Worm (Caenorhabditis elegans) whole organism, midembryonic: ENCODE results near the gene mrpl-44.

ENCODE experiments used
- T22C8.4 ChIP-seq: fragments of 200-800 bp; sonication (Bioruptor generic); IDR thresholded peaks from 2 replicates; pipeline ENCODE4 v1.3.6; 2022; ENCODE audit warnings: missing genetic modification characterization, missing compliant biosample characterization
- cog-1 ChIP-seq: sonication (generic microtip); optimal IDR thresholded peaks from 2 replicates; lab custom pipeline; 2016; ENCODE audit warnings: missing genetic modification characterization, missing compliant biosample characterization
- flt-1 ChIP-seq: fragments of 200-800 bp; sonication (Bioruptor generic); IDR thresholded peaks from 2 replicates; pipeline ENCODE4 v1.3.6; 2022; ENCODE audit warnings: missing genetic modification characterization, missing compliant biosample characterization
- klf-2 ChIP-seq: fragments of 200-800 bp; sonication (Bioruptor generic); conservative IDR thresholded peaks from 2 replicates; pipeline ENCODE4 v1.3.6; 2022; ENCODE audit warnings: missing genetic modification reagents, missing genetic modification characterization, missing compliant biosample characterization
- med-1 ChIP-seq: sonication (generic microtip); optimal IDR thresholded peaks from 2 replicates; lab custom pipeline; 2017; ENCODE audit warnings: missing genetic modification characterization, mild to moderate bottlenecking, missing compliant biosample characterization, antibody characterized with exemption, missing genetic modification reagents; ENCODE audit not compliant: insufficient read depth
- ref-1 ChIP-seq: fragments of 200-800 bp; sonication (Bioruptor generic); conservative IDR thresholded peaks from 2 replicates; pipeline ENCODE4 v1.3.6; 2022; ENCODE audit warnings: missing genetic modification reagents, missing genetic modification characterization, missing compliant biosample characterization
- tab-1 ChIP-seq: fragments of 200-800 bp; sonication (Bioruptor generic); IDR thresholded peaks from 2 replicates; pipeline ENCODE4 v1.3.6; 2022; ENCODE audit warnings: missing genetic modification characterization, missing compliant biosample characterization
- ztf-23 ChIP-seq: fragments of 200-800 bp; sonication (Bioruptor generic); IDR thresholded peaks from 2 replicates; pipeline ENCODE4 v1.3.6; 2022; ENCODE audit warnings: missing genetic modification reagents, missing genetic modification characterization, missing compliant biosample characterization
- ztf-29 ChIP-seq: fragments of 200-800 bp; sonication (Bioruptor generic); IDR thresholded peaks from 2 replicates; pipeline ENCODE4 v1.3.6; 2022; ENCODE audit warnings: missing genetic modification reagents, missing genetic modification characterization, missing compliant biosample characterization

The mrpl-44 gene

ce11 chrIII:9050600-9050999 is 38.6 kb downstream of the mrpl-44 start, which contains the start of gene ikke-1:
ikke-1 (minus strand) TSS chrIII:9050700.
- no peak for TF ChIP-seq ztf-29 (GFP tag; lab: Robert Waterston, UW)
- TF ChIP-seq cog-1 (tag; lab: Kevin White, UChicago) = no peak
- no peak for TF ChIP-seq med-1 (GFP tag; lab: Kevin White, UChicago)

ce11 chrIII:9047260-9047659 is 41.9 kb downstream of the mrpl-44 start:
- TF ChIP-seq med-1 (GFP tag; lab: Kevin White, UChicago) = no peak
- TF ChIP-seq ztf-23 (GFP tag; lab: Robert Waterston, UW) = no peak
- no peak for TF ChIP-seq ref-1 (GFP tag; lab: Robert Waterston, UW)
- no peak for TF ChIP-seq ztf-29 (GFP tag; lab: Robert Waterston, UW)
- no peak for TF ChIP-seq klf-2 (GFP tag; lab: Robert Waterston, UW)
- TF ChIP-seq cog-1 (tag; lab: Kevin White, UChicago) = no peak
- no peak for TF ChIP-seq T22C8.4
- TF ChIP-seq tab-1 = no peak
- no peak for TF ChIP-seq flt-1 (GFP tag; lab: Robert Waterston, UW)

ce11 chrIII:9045838-9046237 is 43.3 kb downstream of the mrpl-44 start, which contains the start of gene R107.2:
R107.2 (minus strand) TSS chrIII:9045938.
- no peak for TF ChIP-seq T22C8.4
- no peak for TF ChIP-seq med-1 (GFP tag; lab: Kevin White, UChicago)
- TF ChIP-seq klf-2 (GFP tag; lab: Robert Waterston, UW) = no peak
- TF ChIP-seq cog-1 (tag; lab: Kevin White, UChicago) = no peak
- no peak for TF ChIP-seq ztf-23 (GFP tag; lab: Robert Waterston, UW)
- no peak for TF ChIP-seq ref-1 (GFP tag; lab: Robert Waterston, UW)
- TF ChIP-seq ztf-29 (GFP tag; lab: Robert Waterston, UW) = no peak
- no peak for TF ChIP-seq flt-1 (GFP tag; lab: Robert Waterston, UW)
- TF ChIP-seq tab-1 = no peak

ce11 chrIII:9043200-9043599 is 46.0 kb downstream of the mrpl-44 start, which contains the start of gene nac-2:
nac-2 (minus strand) TSS chrIII:9043300.
- TF ChIP-seq klf-2 (GFP tag; lab: Robert Waterston, UW) (no peak), cog-1 (tag; lab: Kevin White, UChicago) (no peak), flt-1 (GFP tag; lab: Robert Waterston, UW) (no peak), ref-1 (GFP tag; lab: Robert Waterston, UW) (no peak), ztf-23 (GFP tag; lab: Robert Waterston, UW) (no peak)

ce11 chrIII:9037658-9038057 is 51.5 kb downstream of the mrpl-44 start, which contains the start of gene R107.9:
R107.9 (plus strand) TSS chrIII:9037958.
- no peak for TF ChIP-seq ztf-23 (GFP tag; lab: Robert Waterston, UW)
- no peak for TF ChIP-seq med-1 (GFP tag; lab: Kevin White, UChicago)
- TF ChIP-seq flt-1 (GFP tag; lab: Robert Waterston, UW) = no peak
- TF ChIP-seq klf-2 (GFP tag; lab: Robert Waterston, UW) = no peak
- TF ChIP-seq ztf-29 (GFP tag; lab: Robert Waterston, UW) = no peak
- no peak for TF ChIP-seq cog-1 (tag; lab: Kevin White, UChicago)

ce11 chrIII:9035037-9035436 is 54.1 kb downstream of the mrpl-44 start:
- TF ChIP-seq klf-2 (GFP tag; lab: Robert Waterston, UW) (no peak), T22C8.4 (no peak), cog-1 (tag; lab: Kevin White, UChicago) (no peak), tab-1 (no peak), flt-1 (GFP tag; lab: Robert Waterston, UW) (no peak), ztf-29 (GFP tag; lab: Robert Waterston, UW) (no peak), med-1 (GFP tag; lab: Kevin White, UChicago) (no peak), ztf-23 (GFP tag; lab: Robert Waterston, UW) (no peak), ref-1 (GFP tag; lab: Robert Waterston, UW) (no peak)
